Worm (Caenorhabditis elegans) whole organism, L3 larva: ENCODE data around the gene alkb-8.

ENCODE experiments used
- R02D3.7 ChIP-seq: fragments of 150-350 bp; optimal IDR thresholded peaks from 2 replicates; lab custom pipeline; 2014; ENCODE audit warnings: missing biosample characterization, missing genetic modification characterization
- ZK546.5 ChIP-seq: sonication (generic microtip); optimal IDR thresholded peaks from 2 replicates; lab custom pipeline; 2017; ENCODE audit warnings: missing biosample characterization, missing genetic modification characterization
- aly-2 ChIP-seq: fragments of 150-350 bp; optimal IDR thresholded peaks from 2 replicates; lab custom pipeline; 2014; ENCODE audit warnings: missing biosample characterization, missing genetic modification characterization
- ama-1 ChIP-seq: fragments of 150-350 bp; optimal IDR thresholded peaks from 2 replicates; lab custom pipeline; 2018
- ceh-16 ChIP-seq: sonication (generic microtip); optimal IDR thresholded peaks from 2 replicates; lab custom pipeline; 2017; ENCODE audit warnings: missing biosample characterization, missing genetic modification characterization
- ceh-82 ChIP-seq: fragments of 150-350 bp; optimal IDR thresholded peaks from 2 replicates; lab custom pipeline; 2014; ENCODE audit warnings: missing biosample characterization, missing genetic modification characterization
- ceh-9 ChIP-seq: sonication (generic microtip); optimal IDR thresholded peaks from 2 replicates; lab custom pipeline; 2018; ENCODE audit warnings: missing biosample characterization, missing genetic modification characterization
- daf-12 ChIP-seq: fragments of 150-350 bp; optimal IDR thresholded peaks from 2 replicates; lab custom pipeline; 2014; ENCODE audit warnings: missing biosample characterization, missing genetic modification reagents, missing genetic modification characterization
- egl-27 ChIP-seq: sonication (generic microtip); optimal IDR thresholded peaks from 4 replicates; lab custom pipeline; 2017; ENCODE audit warnings: missing biosample characterization, missing genetic modification reagents, missing genetic modification characterization
- egl-5 ChIP-seq: fragments of 150-350 bp; optimal IDR thresholded peaks from 2 replicates; lab custom pipeline; 2017; ENCODE audit warnings: missing biosample characterization, missing genetic modification reagents, missing genetic modification characterization, inconsistent platforms
- elt-1 ChIP-seq: fragments of 150-350 bp; optimal IDR thresholded peaks from 2 replicates; lab custom pipeline; 2014; ENCODE audit warnings: missing biosample characterization, missing genetic modification characterization
- elt-2 ChIP-seq: sonication (generic microtip); optimal IDR thresholded peaks from 2 replicates; lab custom pipeline; 2016; ENCODE audit warnings: missing genetic modification reagents, mild to moderate bottlenecking, missing genetic modification characterization, missing compliant biosample characterization
- elt-3 ChIP-seq, 3 experiments: fragments of 150-350 bp in 1 of 3; sonication (generic microtip) in 2 of 3; optimal IDR thresholded peaks; 2 replicates in 2 of 3; 4 replicates in 1 of 3; lab custom pipeline; 2014 to 2017; ENCODE audit warnings: missing biosample characterization in 3 of 3, missing genetic modification characterization in 3 of 3
- eor-1 ChIP-seq, 2 experiments: fragments of 150-350 bp; optimal IDR thresholded peaks; 2 replicates each; lab custom pipeline; 2014 to 2018; ENCODE audit warnings: missing biosample characterization in 2 of 2, missing genetic modification characterization in 2 of 2
- fkh-10 ChIP-seq: sonication (generic microtip); optimal IDR thresholded peaks from 2 replicates; lab custom pipeline; 2017; ENCODE audit warnings: missing biosample characterization, missing genetic modification reagents, missing genetic modification characterization
- fkh-2 ChIP-seq: fragments of 150-350 bp; optimal IDR thresholded peaks from 2 replicates; lab custom pipeline; 2014; ENCODE audit warnings: missing biosample characterization, missing genetic modification reagents, missing genetic modification characterization
- fos-1 ChIP-seq: fragments of 150-350 bp; optimal IDR thresholded peaks from 2 replicates; lab custom pipeline; 2014; ENCODE audit warnings: missing biosample characterization, missing genetic modification characterization
- hmg-11 ChIP-seq: sonication (generic microtip); optimal IDR thresholded peaks from 2 replicates; lab custom pipeline; 2016; ENCODE audit warnings: missing genetic modification characterization, missing compliant biosample characterization
- jun-1 ChIP-seq: fragments of 150-350 bp; optimal IDR thresholded peaks from 2 replicates; lab custom pipeline; 2014; ENCODE audit warnings: missing biosample characterization, missing genetic modification reagents, missing genetic modification characterization
- lin-15B ChIP-seq: fragments of 150-350 bp; optimal IDR thresholded peaks from 2 replicates; lab custom pipeline; 2014; ENCODE audit warnings: missing biosample characterization, missing genetic modification characterization
- lin-39 ChIP-seq: fragments of 150-350 bp; optimal IDR thresholded peaks from 2 replicates; lab custom pipeline; 2018; ENCODE audit warnings: missing biosample characterization, missing genetic modification reagents, missing genetic modification characterization
- lsy-12 ChIP-seq: sonication (generic microtip); optimal IDR thresholded peaks from 2 replicates; lab custom pipeline; 2016; ENCODE audit warnings: mild to moderate bottlenecking, missing genetic modification characterization, missing compliant biosample characterization
- mdl-1 ChIP-seq: fragments of 150-350 bp; optimal IDR thresholded peaks from 2 replicates; lab custom pipeline; 2014; ENCODE audit warnings: missing biosample characterization, missing genetic modification characterization
- mml-1 ChIP-seq: fragments of 150-350 bp; sonication (generic microtip); optimal IDR thresholded peaks from 3 replicates; lab custom pipeline; 2014; ENCODE audit warnings: missing biosample characterization, missing genetic modification characterization
- nfya-1 ChIP-seq: sonication (generic microtip); optimal IDR thresholded peaks from 2 replicates; lab custom pipeline; 2017; ENCODE audit warnings: missing genetic modification characterization, mild to moderate bottlenecking, missing compliant biosample characterization, antibody characterized with exemption, moderate library complexity; ENCODE audit not compliant: insufficient read depth
- nhr-12 ChIP-seq: fragments of 150-350 bp; optimal IDR thresholded peaks from 2 replicates; lab custom pipeline; 2014; ENCODE audit warnings: missing biosample characterization, missing genetic modification characterization
- nhr-23 ChIP-seq: fragments of 150-350 bp; optimal IDR thresholded peaks from 2 replicates; lab custom pipeline; 2014; ENCODE audit warnings: missing biosample characterization, missing genetic modification reagents, missing genetic modification characterization
- nhr-237 ChIP-seq: fragments of 150-350 bp; optimal IDR thresholded peaks from 2 replicates; lab custom pipeline; 2014; ENCODE audit warnings: missing biosample characterization, missing genetic modification characterization
- nhr-25 ChIP-seq: sonication (generic microtip); optimal IDR thresholded peaks from 2 replicates; lab custom pipeline; 2017; ENCODE audit warnings: missing biosample characterization, missing genetic modification characterization
- nhr-28 ChIP-seq: fragments of 150-350 bp; optimal IDR thresholded peaks from 2 replicates; lab custom pipeline; 2014; ENCODE audit warnings: missing biosample characterization, missing genetic modification characterization
- nhr-43 ChIP-seq: sonication (generic microtip); optimal IDR thresholded peaks from 2 replicates; lab custom pipeline; 2016; ENCODE audit warnings: mild to moderate bottlenecking, missing genetic modification characterization, missing compliant biosample characterization; ENCODE audit not compliant: poor library complexity, severe bottlenecking
- nhr-67 ChIP-seq: fragments of 150-350 bp; optimal IDR thresholded peaks from 2 replicates; lab custom pipeline; 2014; ENCODE audit warnings: missing biosample characterization, missing genetic modification characterization
- nhr-76 ChIP-seq: fragments of 150-350 bp; sonication (generic microtip); optimal IDR thresholded peaks from 5 replicates; lab custom pipeline; 2014; ENCODE audit warnings: missing biosample characterization, missing genetic modification characterization
- nhr-77 ChIP-seq: fragments of 150-350 bp; optimal IDR thresholded peaks from 2 replicates; lab custom pipeline; 2014; ENCODE audit warnings: missing biosample characterization, missing genetic modification characterization
- pha-4 ChIP-seq: fragments of 150-350 bp; optimal IDR thresholded peaks from 2 replicates; lab custom pipeline; 2014; ENCODE audit warnings: missing biosample characterization, missing genetic modification reagents, missing genetic modification characterization
- pqm-1 ChIP-seq: fragments of 150-350 bp; optimal IDR thresholded peaks from 2 replicates; lab custom pipeline; 2017; ENCODE audit warnings: missing biosample characterization, missing genetic modification characterization, inconsistent platforms
- sea-2 ChIP-seq: fragments of 150-350 bp; sonication (generic microtip); optimal IDR thresholded peaks from 4 replicates; lab custom pipeline; 2014; ENCODE audit warnings: missing biosample characterization, missing genetic modification reagents, missing genetic modification characterization
- skn-1 ChIP-seq: fragments of 150-350 bp; optimal IDR thresholded peaks from 2 replicates; lab custom pipeline; 2014; ENCODE audit warnings: missing biosample characterization, missing genetic modification characterization
- snpc-4 ChIP-seq: fragments of 150-350 bp; optimal IDR thresholded peaks from 2 replicates; lab custom pipeline; 2014; ENCODE audit warnings: missing biosample characterization, missing genetic modification characterization
- tbx-2 ChIP-seq: sonication (generic microtip); optimal IDR thresholded peaks from 2 replicates; lab custom pipeline; 2016; ENCODE audit warnings: mild to moderate bottlenecking, missing genetic modification characterization, missing compliant biosample characterization
- unc-39 ChIP-seq: sonication (generic microtip); optimal IDR thresholded peaks from 4 replicates; lab custom pipeline; 2017; ENCODE audit warnings: missing biosample characterization, missing genetic modification characterization
- unc-62 ChIP-seq: fragments of 150-350 bp; sonication (generic microtip); optimal IDR thresholded peaks from 4 replicates; lab custom pipeline; 2014; ENCODE audit warnings: missing biosample characterization, missing genetic modification reagents, missing genetic modification characterization
- ztf-11 ChIP-seq: fragments of 150-350 bp; optimal IDR thresholded peaks from 2 replicates; lab custom pipeline; 2014; ENCODE audit warnings: missing biosample characterization, missing genetic modification characterization
- ztf-4 ChIP-seq: fragments of 150-350 bp; optimal IDR thresholded peaks from 2 replicates; lab custom pipeline; 2014; ENCODE audit warnings: missing biosample characterization, missing genetic modification characterization

alkb-8 gene

DNA sequence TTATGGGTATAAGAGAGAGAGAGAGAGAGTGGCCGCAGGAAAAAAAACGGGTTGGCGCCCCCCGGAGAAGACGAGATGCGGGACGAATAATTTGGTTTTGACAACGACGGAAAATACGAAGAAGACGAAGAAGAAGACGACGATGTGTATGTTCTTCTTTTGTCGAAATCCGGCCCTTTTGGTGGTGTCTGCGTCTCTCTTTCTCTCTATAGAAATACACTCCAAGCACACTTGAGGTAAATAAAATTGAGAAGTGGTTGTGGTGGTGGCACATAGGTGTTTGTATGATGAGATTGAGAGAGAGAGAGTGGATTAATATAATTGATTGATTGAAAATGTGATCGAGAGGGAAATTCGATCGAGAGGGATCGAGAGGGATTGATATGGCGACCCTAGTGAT, 36.3 kb upstream of the alkb-8 start:
- TF ChIP-seq pha-4 (peak; percentile 58), nhr-25 (peak; percentile 34), ztf-11 (tag; lab: Kevin White, UChicago) (no peak), ceh-9 (tag; lab: Kevin White, UChicago) (no peak), hmg-11 (tag; lab: Kevin White, UChicago) (peak; percentile 35), egl-5 (tag; lab: Kevin White, UChicago) (peak; percentile 25), lin-39 (tag; lab: Kevin White, UChicago) (no peak), fkh-10 (GFP tag; lab: Kevin White, UChicago) (peak; percentile 9), ama-1 (lab: Kevin White, UChicago) (no peak), nfya-1 (tag; lab: Kevin White, UChicago) (peak; percentile 61)

DNA sequence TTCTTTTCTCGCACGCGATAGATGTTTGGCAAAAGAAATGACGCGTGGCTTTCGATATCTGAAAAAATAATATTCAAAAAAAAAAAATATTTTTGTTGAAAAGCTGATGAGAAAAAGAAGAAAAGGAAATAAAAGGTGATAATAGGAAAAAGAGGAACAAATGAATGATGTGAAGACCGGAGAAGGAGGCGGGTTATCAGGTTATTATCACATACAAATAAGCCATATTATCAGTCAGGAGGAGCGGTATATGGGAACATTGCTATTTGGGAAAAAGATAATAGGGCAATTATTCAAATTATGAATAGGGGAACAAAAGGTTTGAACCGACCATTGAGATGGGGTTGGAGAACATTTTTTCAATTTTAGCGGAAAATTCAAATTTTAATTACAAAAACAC, 35.0 kb upstream of the alkb-8 start:
- no peak for TF ChIP-seq pha-4
- no peak for TF ChIP-seq jun-1 (tag; lab: Kevin White, UChicago)
- no peak for TF ChIP-seq ceh-82 (tag; lab: Kevin White, UChicago)
- no peak for TF ChIP-seq elt-1
- TF ChIP-seq mml-1 (tag; lab: Kevin White, UChicago) = no peak
- TF ChIP-seq nfya-1 (tag; lab: Kevin White, UChicago) = no peak
- no peak for TF ChIP-seq nhr-28 (tag; lab: Kevin White, UChicago)
- no peak for TF ChIP-seq egl-5 (tag; lab: Kevin White, UChicago)
- TF ChIP-seq hmg-11 (tag; lab: Kevin White, UChicago) = no peak

DNA sequence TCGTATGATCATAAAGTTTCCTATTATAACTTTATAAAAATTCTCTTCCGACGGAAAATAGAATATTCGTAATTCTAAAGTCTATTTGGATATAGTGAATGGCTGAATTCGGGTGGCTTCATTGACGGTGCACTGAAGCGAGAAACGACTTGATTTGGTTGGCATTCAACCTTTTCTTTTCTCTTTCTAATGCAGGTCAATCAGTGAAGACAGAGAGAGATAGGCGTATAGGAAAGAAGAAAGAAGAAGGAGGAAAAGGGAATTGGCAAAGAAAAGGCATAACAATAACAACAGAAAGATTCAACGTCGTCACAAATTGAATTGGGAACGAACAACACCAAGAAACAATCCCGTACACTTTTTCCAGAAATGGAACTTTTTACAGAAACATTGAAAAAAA, 33.6 kb upstream of the alkb-8 start:
- TF ChIP-seq nhr-23 (tag; lab: Kevin White, UChicago) (no peak), nhr-67 (tag; lab: Kevin White, UChicago) (no peak), egl-27 (tag; lab: Kevin White, UChicago) (no peak), snpc-4 (tag; lab: Kevin White, UChicago) (no peak), ceh-16 (tag; lab: Kevin White, UChicago) (no peak), ceh-9 (tag; lab: Kevin White, UChicago) (no peak)

DNA sequence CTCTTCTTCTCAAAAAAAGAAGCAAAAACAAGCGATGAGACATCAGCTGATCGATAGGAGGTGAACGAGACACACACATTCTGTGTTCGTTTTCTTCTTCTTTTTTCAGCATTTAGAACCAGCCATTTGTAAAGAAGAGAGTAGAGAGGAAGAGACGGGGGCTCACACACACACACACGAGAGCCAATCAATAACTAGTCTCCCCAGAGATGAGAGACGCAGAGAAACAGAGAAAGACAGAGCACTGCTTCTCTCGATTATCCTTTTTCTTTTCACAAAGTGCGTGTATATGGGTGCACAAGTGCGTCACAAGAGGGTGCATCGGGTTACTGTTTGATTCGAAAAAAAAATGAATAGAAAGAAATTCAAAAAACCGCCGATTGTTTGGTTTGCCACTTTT, 31.8 kb upstream of the alkb-8 start:
- peak; percentile 15 for TF ChIP-seq jun-1 (tag; lab: Kevin White, UChicago)
- TF ChIP-seq unc-62 (GFP tag; lab: Kevin White, UChicago) = no peak
- TF ChIP-seq R02D3.7 = no peak
- no peak for TF ChIP-seq nhr-12 (tag; lab: Kevin White, UChicago)
- TF ChIP-seq ZK546.5 = no peak
- no peak for TF ChIP-seq ceh-82 (tag; lab: Kevin White, UChicago)
- TF ChIP-seq nfya-1 (tag; lab: Kevin White, UChicago) = peak; percentile 83
- TF ChIP-seq egl-5 (tag; lab: Kevin White, UChicago) = peak; percentile 80
- peak; percentile 15 for TF ChIP-seq lsy-12
- TF ChIP-seq eor-1 (tag; optimal IDR thresholded peaks at IDR 0.05; lab: Kevin White, UChicago) = no peak
- TF ChIP-seq nhr-77 (tag; lab: Kevin White, UChicago) = no peak
- peak; percentile 89 for TF ChIP-seq lin-39 (tag; lab: Kevin White, UChicago)
- TF ChIP-seq nhr-28 (tag; lab: Kevin White, UChicago) = no peak
- no peak for TF ChIP-seq ceh-9 (tag; lab: Kevin White, UChicago)
- TF ChIP-seq elt-2 (tag; lab: Kevin White, UChicago) = no peak
- TF ChIP-seq nhr-237 = no peak
- TF ChIP-seq nhr-76 (tag; lab: Kevin White, UChicago) = no peak
- peak; percentile 17 for TF ChIP-seq snpc-4 (tag; lab: Kevin White, UChicago)
- TF ChIP-seq daf-12 = no peak
- no peak for TF ChIP-seq mml-1 (tag; lab: Kevin White, UChicago)
- TF ChIP-seq elt-1 = no peak
- peak; percentile 63 for TF ChIP-seq pha-4
- TF ChIP-seq egl-27 (tag; lab: Kevin White, UChicago) = no peak
- no peak for TF ChIP-seq nhr-43 (tag; lab: Kevin White, UChicago)
- TF ChIP-seq ceh-16 (tag; lab: Kevin White, UChicago) = no peak
- TF ChIP-seq pqm-1 (tag; lab: Kevin White, UChicago) = no peak
- peak; percentile 11 for TF ChIP-seq tbx-2 (tag; lab: Kevin White, UChicago)
- TF ChIP-seq mdl-1 = no peak
- TF ChIP-seq sea-2 (GFP tag; lab: Kevin White, UChicago) = peak; percentile 18
- no peak for TF ChIP-seq ztf-4 (tag; lab: Kevin White, UChicago)
- peak; percentile 26 for TF ChIP-seq ama-1 (lab: Kevin White, UChicago)
- no peak for TF ChIP-seq aly-2 (tag; lab: Kevin White, UChicago)
- peak; percentile 82 for TF ChIP-seq fkh-10 (GFP tag; lab: Kevin White, UChicago)
- no peak for TF ChIP-seq skn-1 (tag; lab: Kevin White, UChicago)
- no peak for TF ChIP-seq fos-1
- no peak for TF ChIP-seq nhr-23 (tag; lab: Kevin White, UChicago)
- peak; percentile 78 for TF ChIP-seq hmg-11 (tag; lab: Kevin White, UChicago)
- no peak for TF ChIP-seq ztf-11 (tag; lab: Kevin White, UChicago)
- peak; percentile 43 for TF ChIP-seq lin-15B (tag; lab: Kevin White, UChicago)
- TF ChIP-seq nhr-67 (tag; lab: Kevin White, UChicago) = no peak
- TF ChIP-seq elt-3 (tag; optimal IDR thresholded peaks at IDR 0.05; lab: Kevin White, UChicago) = no peak
- TF ChIP-seq fkh-2 = peak; percentile 5
- no peak for TF ChIP-seq unc-39 (tag; lab: Kevin White, UChicago)
